Worm (Caenorhabditis elegans): ENCODE results near the gene idi-1.

ce11 chrIII:8050944-8051343, 40.6 kb upstream of the idi-1 start, which contains the start of gene K12H4.7:
- TF ChIP-seq ceh-82 (tag; optimal IDR thresholded peaks at IDR 0.05) (no peak), snpc-4 (tag; optimal IDR thresholded peaks at IDR 0.05) (no peak), nhr-28 (tag; optimal IDR thresholded peaks at IDR 0.05) (no peak), nhr-11 (tag; optimal IDR thresholded peaks at IDR 0.05) (no peak), ces-1 (GFP tag; optimal IDR thresholded peaks at IDR 0.05) (no peak)

All from whole organism, L1 larva.